Worm (Caenorhabditis elegans) whole organism, late embryonic: Measurements from ENCODE around the gene C17H12.5.

Experiments
- C08G9.2 ChIP-seq: sonication (generic microtip); optimal IDR thresholded peaks from 2 replicates; lab custom pipeline; 2016; ENCODE audit warnings: mild to moderate bottlenecking, missing genetic modification characterization, moderate library complexity, missing compliant biosample characterization
- C38D4.7 ChIP-seq: fragments of 200-800 bp; sonication (Bioruptor generic); optimal IDR thresholded peaks from 2 replicates; lab custom pipeline; 2018; ENCODE audit warnings: mild to moderate bottlenecking, missing genetic modification characterization, moderate library complexity, missing compliant biosample characterization
- F13H6.1 ChIP-seq: sonication (generic microtip); optimal IDR thresholded peaks from 2 replicates; lab custom pipeline; 2016; ENCODE audit warnings: missing genetic modification characterization, missing compliant biosample characterization
- T23F11.4 ChIP-seq: fragments of 200-800 bp; sonication (Bioruptor generic); optimal IDR thresholded peaks from 2 replicates; lab custom pipeline; 2018; ENCODE audit warnings: mild to moderate bottlenecking, missing genetic modification characterization, missing compliant biosample characterization
- ahr-1 ChIP-seq: sonication (generic microtip); optimal IDR thresholded peaks from 2 replicates; lab custom pipeline; 2016; ENCODE audit warnings: missing genetic modification characterization, missing compliant biosample characterization
- ceh-14 ChIP-seq: sonication (generic microtip); optimal IDR thresholded peaks from 2 replicates; lab custom pipeline; 2016; ENCODE audit warnings: missing genotype, missing genetic modification characterization, missing compliant biosample characterization
- ceh-18 ChIP-seq: sonication (generic microtip); optimal IDR thresholded peaks from 2 replicates; lab custom pipeline; 2016; ENCODE audit warnings: missing genetic modification characterization, missing compliant biosample characterization
- ceh-19 ChIP-seq: fragments of 200-800 bp; sonication (Bioruptor generic); optimal IDR thresholded peaks from 2 replicates; lab custom pipeline; 2018; ENCODE audit warnings: mild to moderate bottlenecking, missing genetic modification characterization, missing compliant biosample characterization
- ceh-24 ChIP-seq: sonication (generic microtip); optimal IDR thresholded peaks from 2 replicates; lab custom pipeline; 2016; ENCODE audit warnings: mild to moderate bottlenecking, missing genetic modification characterization, missing compliant biosample characterization
- ceh-30 ChIP-seq: fragments of 150-350 bp; optimal IDR thresholded peaks from 2 replicates; lab custom pipeline; 2014; ENCODE audit warnings: missing biosample characterization, missing genetic modification characterization
- ceh-34 ChIP-seq: sonication (generic microtip); optimal IDR thresholded peaks from 2 replicates; lab custom pipeline; 2016; ENCODE audit warnings: mild to moderate bottlenecking, missing genetic modification characterization, missing compliant biosample characterization
- ceh-48 ChIP-seq: sonication (generic microtip); optimal IDR thresholded peaks from 2 replicates; lab custom pipeline; 2016; ENCODE audit warnings: missing genetic modification characterization, inconsistent platforms, missing compliant biosample characterization
- che-1 ChIP-seq: sonication (generic microtip); optimal IDR thresholded peaks from 2 replicates; lab custom pipeline; 2016; ENCODE audit warnings: mild to moderate bottlenecking, missing genetic modification characterization, missing compliant biosample characterization
- dmd-4 ChIP-seq: sonication (generic microtip); optimal IDR thresholded peaks from 2 replicates; lab custom pipeline; 2016; ENCODE audit warnings: borderline replicate concordance, missing genetic modification characterization, missing compliant biosample characterization
- dve-1 ChIP-seq: sonication (generic microtip); optimal IDR thresholded peaks from 2 replicates; lab custom pipeline; 2017; ENCODE audit warnings: antibody characterized with exemption, mild to moderate bottlenecking, missing genetic modification characterization, missing compliant biosample characterization
- elt-4 ChIP-seq: sonication (generic microtip); optimal IDR thresholded peaks from 2 replicates; lab custom pipeline; 2016; ENCODE audit warnings: missing genetic modification characterization, missing compliant biosample characterization
- eyg-1 ChIP-seq: sonication (generic microtip); optimal IDR thresholded peaks from 2 replicates; lab custom pipeline; 2016; ENCODE audit warnings: missing genotype, missing genetic modification characterization, missing compliant biosample characterization
- fax-1 ChIP-seq: sonication (generic microtip); optimal IDR thresholded peaks from 2 replicates; lab custom pipeline; 2016; ENCODE audit warnings: missing genotype, missing genetic modification characterization, missing compliant biosample characterization
- fkh-6 ChIP-seq: sonication (generic microtip); optimal IDR thresholded peaks from 2 replicates; lab custom pipeline; 2016; ENCODE audit warnings: missing genetic modification characterization, missing compliant biosample characterization
- hlh-13 ChIP-seq: fragments of 200-800 bp; sonication (Bioruptor generic); optimal IDR thresholded peaks from 2 replicates; lab custom pipeline; 2018; ENCODE audit warnings: mild to moderate bottlenecking, missing genetic modification characterization, missing compliant biosample characterization
- hlh-15 ChIP-seq: sonication (generic microtip); optimal IDR thresholded peaks from 2 replicates; lab custom pipeline; 2016; ENCODE audit warnings: missing genetic modification characterization, missing compliant biosample characterization
- hlh-30 ChIP-seq: sonication (generic microtip); optimal IDR thresholded peaks from 2 replicates; lab custom pipeline; 2017; ENCODE audit warnings: antibody characterized with exemption, missing genetic modification characterization, missing compliant biosample characterization; ENCODE audit not compliant: insufficient read depth
- hlh-8 ChIP-seq: sonication (generic microtip); optimal IDR thresholded peaks from 2 replicates; lab custom pipeline; 2016; ENCODE audit warnings: missing genotype, missing genetic modification characterization, missing compliant biosample characterization
- lim-6 ChIP-seq: sonication (generic microtip); optimal IDR thresholded peaks from 2 replicates; lab custom pipeline; 2016; ENCODE audit warnings: missing genetic modification characterization, missing compliant biosample characterization
- lin-11 ChIP-seq: fragments of 200-800 bp; sonication (Bioruptor generic); optimal IDR thresholded peaks from 2 replicates; lab custom pipeline; 2018; ENCODE audit warnings: mild to moderate bottlenecking, missing genetic modification characterization, missing compliant biosample characterization
- madf-2 ChIP-seq: sonication (generic microtip); optimal IDR thresholded peaks from 2 replicates; lab custom pipeline; 2017; ENCODE audit warnings: missing genetic modification characterization, missing compliant biosample characterization
- nfya-1 ChIP-seq: sonication (generic microtip); optimal IDR thresholded peaks from 2 replicates; lab custom pipeline; 2017; ENCODE audit warnings: missing genetic modification characterization, mild to moderate bottlenecking, missing compliant biosample characterization, antibody characterized with exemption, moderate library complexity
- nhr-232 ChIP-seq: sonication (generic microtip); optimal IDR thresholded peaks from 2 replicates; lab custom pipeline; 2016; ENCODE audit warnings: missing genetic modification characterization, missing compliant biosample characterization
- odd-2 ChIP-seq: sonication (generic microtip); optimal IDR thresholded peaks from 2 replicates; lab custom pipeline; 2017; ENCODE audit warnings: antibody characterized with exemption, mild to moderate bottlenecking, missing genetic modification characterization, missing compliant biosample characterization
- pat-9 ChIP-seq: fragments of 200-800 bp; sonication (Bioruptor generic); optimal IDR thresholded peaks from 2 replicates; lab custom pipeline; 2018; ENCODE audit warnings: mild to moderate bottlenecking, missing genetic modification characterization, moderate library complexity, missing compliant biosample characterization
- pha-2 ChIP-seq: sonication (generic microtip); optimal IDR thresholded peaks from 2 replicates; lab custom pipeline; 2017; ENCODE audit warnings: mild to moderate bottlenecking, missing genetic modification characterization, missing compliant biosample characterization
- pha-4 ChIP-seq: fragments of 150-350 bp; optimal IDR thresholded peaks from 2 replicates; lab custom pipeline; 2018; ENCODE audit warnings: missing biosample characterization, missing genetic modification reagents, missing genetic modification characterization
- pqm-1 ChIP-seq: sonication (generic microtip); optimal IDR thresholded peaks from 2 replicates; lab custom pipeline; 2016; ENCODE audit warnings: missing genetic modification characterization, missing compliant biosample characterization
- syd-9 ChIP-seq: sonication (generic microtip); optimal IDR thresholded peaks from 2 replicates; lab custom pipeline; 2016; ENCODE audit warnings: mild to moderate bottlenecking, missing genetic modification characterization, moderate library complexity, missing compliant biosample characterization
- tbx-2 ChIP-seq: sonication (generic microtip); optimal IDR thresholded peaks from 2 replicates; lab custom pipeline; 2016; ENCODE audit warnings: missing genetic modification characterization, missing compliant biosample characterization
- tbx-7 ChIP-seq: sonication (generic microtip); optimal IDR thresholded peaks from 2 replicates; lab custom pipeline; 2016; ENCODE audit warnings: missing genotype, missing genetic modification characterization, missing compliant biosample characterization
- ttx-3 ChIP-seq: sonication (generic microtip); optimal IDR thresholded peaks from 2 replicates; lab custom pipeline; 2016; ENCODE audit warnings: missing genetic modification reagents, missing genetic modification characterization, missing compliant biosample characterization
- unc-3 ChIP-seq, 2 experiments: fragments of 200-800 bp in 1 of 2; sonication (Bioruptor generic) in 1 of 2; sonication (generic microtip) in 1 of 2; conservative IDR thresholded peaks in 1 of 2; optimal IDR thresholded peaks in 1 of 2; 2 replicates each; pipeline versions ENCODE4 v1.3.6 to Lab custom; 2016 to 2022; ENCODE audit warnings: missing compliant biosample characterization in 2 of 2, missing genetic modification characterization in 2 of 2, missing genetic modification reagents in 1 of 2
- unc-42 ChIP-seq: sonication (generic microtip); optimal IDR thresholded peaks from 2 replicates; lab custom pipeline; 2016; ENCODE audit warnings: missing genotype, missing genetic modification characterization, missing compliant biosample characterization
- ztf-16 ChIP-seq: sonication (generic microtip); optimal IDR thresholded peaks from 2 replicates; lab custom pipeline; 2017; ENCODE audit warnings: missing genetic modification characterization, missing compliant biosample characterization

The C17H12.5 gene

DNA sequence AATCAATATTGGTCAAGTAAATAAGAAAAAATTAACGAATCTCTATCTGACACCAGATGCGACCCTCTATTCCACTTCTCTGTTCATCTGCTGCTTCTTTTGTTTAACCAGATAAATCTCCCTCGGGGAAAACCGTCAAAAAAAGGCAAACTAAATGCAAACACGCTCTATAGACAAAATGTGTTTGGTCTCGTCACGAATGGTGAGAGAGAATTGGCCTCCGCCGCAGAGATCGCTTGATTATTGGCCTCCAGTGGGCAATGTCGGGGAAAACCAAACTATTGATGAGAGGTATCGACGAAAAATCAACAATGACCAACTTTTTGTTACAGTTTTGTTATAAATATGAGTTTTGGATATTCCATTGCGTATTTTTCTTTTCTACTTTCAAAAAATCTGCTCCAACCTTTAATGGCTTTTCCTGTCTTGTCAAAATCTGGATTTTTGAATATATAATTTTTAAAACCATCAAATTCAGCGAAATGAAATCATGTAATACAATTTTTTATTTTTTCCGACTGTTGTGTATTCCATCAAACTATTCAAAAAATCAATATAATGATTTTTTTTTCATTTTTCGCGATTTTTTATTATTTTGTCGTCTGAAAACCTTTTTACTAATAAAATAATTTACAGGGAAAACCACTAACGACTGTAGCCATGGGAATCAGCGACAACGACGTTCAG lies 26.9 kb downstream of the C17H12.5 start, which contains the start of the genes C17H12.2 and vha-8 (continued):
- peak; percentile 45 for TF ChIP-seq ztf-16 (tag; lab: Kevin White, UChicago)
- peak; percentile 25 for TF ChIP-seq T23F11.4 (GFP tag; lab: Kevin White, UChicago)
- TF ChIP-seq syd-9 (tag; lab: Kevin White, UChicago): no peak
- TF ChIP-seq nhr-232 (tag; lab: Kevin White, UChicago): no peak
- no peak for TF ChIP-seq ttx-3 (tag; lab: Kevin White, UChicago)
- peak; percentile 8 for TF ChIP-seq che-1 (tag; lab: Kevin White, UChicago)
- TF ChIP-seq hlh-15 (tag; lab: Kevin White, UChicago): no peak
- TF ChIP-seq lim-6 (tag; lab: Kevin White, UChicago): peak; percentile 18
- no peak for TF ChIP-seq lin-11 (tag; lab: Kevin White, UChicago)
- TF ChIP-seq unc-42 (tag; lab: Kevin White, UChicago): peak; percentile 77
- no peak for TF ChIP-seq eyg-1
- TF ChIP-seq unc-3 (GFP tag; conservative IDR thresholded peaks at IDR 0.05; lab: Robert Waterston, UW): no peak
- peak; percentile 22 for TF ChIP-seq unc-3 (tag; optimal IDR thresholded peaks at IDR 0.05; lab: Kevin White, UChicago)
- no peak for TF ChIP-seq ceh-19 (GFP tag; lab: Kevin White, UChicago)
- TF ChIP-seq hlh-8 (tag; lab: Kevin White, UChicago): no peak
- peak; percentile 96 for TF ChIP-seq nfya-1 (tag; lab: Kevin White, UChicago)
- TF ChIP-seq elt-4 (tag; lab: Kevin White, UChicago): no peak
- peak; percentile 59 for TF ChIP-seq hlh-30 (tag; lab: Kevin White, UChicago)
- TF ChIP-seq pha-2 (tag; lab: Kevin White, UChicago): no peak
- TF ChIP-seq ceh-48 (tag; lab: Kevin White, UChicago): peak; percentile 62
- TF ChIP-seq pat-9 (tag; lab: Kevin White, UChicago): no peak
- TF ChIP-seq hlh-13 (GFP tag; lab: Kevin White, UChicago): no peak
- TF ChIP-seq C08G9.2 (tag; lab: Kevin White, UChicago): peak; percentile 32
- no peak for TF ChIP-seq odd-2
- TF ChIP-seq dmd-4 (tag; lab: Kevin White, UChicago): no peak
- TF ChIP-seq ceh-24 (tag; lab: Kevin White, UChicago): no peak
- TF ChIP-seq F13H6.1 (tag; lab: Kevin White, UChicago): no peak
- TF ChIP-seq ceh-18 (tag; lab: Kevin White, UChicago): peak; percentile 86
- TF ChIP-seq ceh-14 (tag; lab: Kevin White, UChicago): peak; percentile 10
- TF ChIP-seq dve-1 (tag; lab: Kevin White, UChicago): peak; percentile 75

DNA sequence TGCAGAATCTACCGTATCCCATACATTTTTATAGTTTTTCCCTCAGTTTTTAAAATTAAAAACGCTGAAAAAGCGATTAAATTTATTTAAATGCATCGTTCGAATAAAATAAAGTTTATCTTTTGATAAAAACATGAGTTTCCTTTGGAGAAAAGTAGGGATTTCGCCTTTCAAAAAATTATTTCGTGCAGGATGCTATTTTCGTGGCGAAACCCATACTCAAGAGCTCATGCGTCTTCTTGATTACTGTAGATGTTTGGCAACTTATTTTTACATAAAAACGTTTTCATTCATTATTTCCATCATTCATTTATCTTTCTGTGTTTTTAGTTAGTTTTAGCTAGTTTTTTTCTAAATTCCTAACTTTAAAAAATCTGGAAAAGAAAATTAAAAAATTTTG lies 27.5 kb downstream of the C17H12.5 start:
- TF ChIP-seq eyg-1: no peak
- no peak for TF ChIP-seq dve-1 (tag; lab: Kevin White, UChicago)
- no peak for TF ChIP-seq pha-4 (tag; lab: Kevin White, UChicago)
- TF ChIP-seq ahr-1 (tag; lab: Kevin White, UChicago): no peak
- no peak for TF ChIP-seq pqm-1
- TF ChIP-seq pha-2 (tag; lab: Kevin White, UChicago): no peak
- TF ChIP-seq C38D4.7: no peak
- no peak for TF ChIP-seq fkh-6 (tag; lab: Kevin White, UChicago)
- TF ChIP-seq dmd-4 (tag; lab: Kevin White, UChicago): no peak
- no peak for TF ChIP-seq tbx-2 (tag; lab: Kevin White, UChicago)
- TF ChIP-seq unc-42 (tag; lab: Kevin White, UChicago): no peak
- no peak for TF ChIP-seq unc-3 (GFP tag; conservative IDR thresholded peaks at IDR 0.05; lab: Robert Waterston, UW)
- no peak for TF ChIP-seq unc-3 (tag; optimal IDR thresholded peaks at IDR 0.05; lab: Kevin White, UChicago)
- TF ChIP-seq tbx-7 (tag; lab: Kevin White, UChicago): no peak
- no peak for TF ChIP-seq ceh-30 (tag; lab: Kevin White, UChicago)
- TF ChIP-seq ceh-34 (tag; lab: Kevin White, UChicago): no peak
- TF ChIP-seq madf-2 (tag; lab: Kevin White, UChicago): no peak
- no peak for TF ChIP-seq fax-1 (tag; lab: Kevin White, UChicago)
- TF ChIP-seq C08G9.2 (tag; lab: Kevin White, UChicago): no peak
